Fruit fly (Drosophila melanogaster) whole organism: ENCODE measurements around the gene dsb.

Experiments used
- CG8478 ChIP-seq: fragments of >200 bp; optimal IDR thresholded peaks from 2 replicates; lab custom pipeline; 2018; ENCODE audit warnings: inconsistent platforms
- Dll ChIP-seq: fragments of >200 bp; optimal IDR thresholded peaks from 2 replicates; lab custom pipeline; 2017
- EcR ChIP-seq, 2 experiments: fragments of >200 bp; optimal IDR thresholded peaks; 2 replicates each; lab custom pipeline; 2017; ENCODE audit warnings: missing biosample characterization in 2 of 2, missing genetic modification characterization in 2 of 2, missing genetic modification reagents in 2 of 2
- pan ChIP-seq: fragments of >200 bp; optimal IDR thresholded peaks from 2 replicates; lab custom pipeline; 2017
- psq ChIP-seq: fragments of >200 bp; optimal IDR thresholded peaks from 2 replicates; lab custom pipeline; 2017
- usp ChIP-seq: fragments of >200 bp; optimal IDR thresholded peaks from 2 replicates; lab custom pipeline; 2017; ENCODE audit warnings: missing biosample characterization, missing genetic modification characterization, mixed read lengths

DNA sequence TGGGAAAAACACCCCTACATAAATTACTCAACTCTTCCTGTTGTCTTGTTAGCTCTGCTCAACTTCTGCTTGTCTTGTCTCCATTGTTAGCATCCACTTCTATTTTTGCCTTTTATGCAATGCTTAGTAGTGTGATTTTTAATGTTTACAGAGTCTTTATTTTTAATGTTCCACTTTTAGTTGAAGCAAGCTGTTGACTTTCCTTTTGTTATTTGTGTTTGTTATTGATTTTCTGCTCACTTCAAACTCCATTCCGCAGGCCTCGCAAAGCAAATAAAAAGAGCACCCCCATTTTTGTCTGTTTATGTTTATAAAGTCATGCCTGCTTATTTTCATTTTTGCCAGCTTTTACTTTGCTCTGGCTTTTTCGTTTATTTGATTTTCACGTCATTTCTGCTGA, 28.1 kb downstream of the dsb start:
- TF ChIP-seq usp (GFP tag; lab: Kevin White, UChicago), result no peak
- no peak for TF ChIP-seq pan (lab: Kevin White, UChicago)
- no peak for TF ChIP-seq CG8478 (lab: Kevin White, UChicago)
- no peak for TF ChIP-seq EcR (GFP tag; optimal IDR thresholded peaks at IDR 0.05; lab: Kevin White, UChicago)
- TF ChIP-seq psq (lab: Kevin White, UChicago), result no peak
- no peak for TF ChIP-seq Dll
